Worm (Caenorhabditis elegans) whole organism, young adult: ENCODE measurements around the gene nspg-4.

Source experiments
- B0035.1 ChIP-seq: sonication (generic microtip); optimal IDR thresholded peaks from 2 replicates; lab custom pipeline; 2016; ENCODE audit warnings: missing genetic modification characterization, mild to moderate bottlenecking, missing compliant biosample characterization, missing genotype, missing genetic modification reagents
- C06A6.2 ChIP-seq: fragments of 200-800 bp; sonication (Bioruptor generic); conservative IDR thresholded peaks from 2 replicates; pipeline ENCODE4 v1.3.6; 2022; ENCODE audit warnings: missing genetic modification characterization, missing compliant biosample characterization
- F10E7.11 ChIP-seq: sonication (generic microtip); optimal IDR thresholded peaks from 2 replicates; lab custom pipeline; 2017; ENCODE audit warnings: mild to moderate bottlenecking, missing genetic modification characterization, moderate library complexity, missing compliant biosample characterization
- F22D6.2 ChIP-seq: sonication (generic microtip); optimal IDR thresholded peaks from 2 replicates; lab custom pipeline; 2016; ENCODE audit warnings: mild to moderate bottlenecking, missing genetic modification characterization, missing compliant biosample characterization
- F39B2.1 ChIP-seq: fragments of 200-800 bp; sonication (Bioruptor generic); IDR thresholded peaks from 2 replicates; pipeline ENCODE4 v1.3.6; 2022; ENCODE audit warnings: missing genetic modification reagents, missing genetic modification characterization, missing compliant biosample characterization
- F52B5.7 ChIP-seq: sonication (generic microtip); optimal IDR thresholded peaks from 2 replicates; lab custom pipeline; 2016; ENCODE audit warnings: mild to moderate bottlenecking, missing genetic modification characterization, missing compliant biosample characterization
- F57C9.4 ChIP-seq: sonication (generic microtip); optimal IDR thresholded peaks from 2 replicates; lab custom pipeline; 2017; ENCODE audit warnings: mild to moderate bottlenecking, missing genetic modification characterization, missing compliant biosample characterization
- T07F8.4 ChIP-seq: sonication (generic microtip); optimal IDR thresholded peaks from 2 replicates; lab custom pipeline; 2016; ENCODE audit warnings: mild to moderate bottlenecking, missing genetic modification characterization, moderate library complexity, missing compliant biosample characterization
- Y53G8AR.9 ChIP-seq: fragments of 200-800 bp; sonication (Bioruptor generic); conservative IDR thresholded peaks from 2 replicates; pipeline ENCODE4 v1.3.6; 2022; ENCODE audit warnings: missing genetic modification reagents, missing genetic modification characterization, missing compliant biosample characterization
- Y67H2A.10 ChIP-seq: fragments of 200-800 bp; sonication (Bioruptor generic); conservative IDR thresholded peaks from 2 replicates; pipeline ENCODE4 v1.3.6; 2022; ENCODE audit warnings: missing genetic modification reagents, missing genetic modification characterization, missing compliant biosample characterization
- Y79H2A.3 ChIP-seq: fragments of 200-800 bp; sonication (Bioruptor generic); conservative IDR thresholded peaks from 2 replicates; pipeline ENCODE4 v1.3.6; 2022; ENCODE audit warnings: missing genetic modification reagents, missing genetic modification characterization, missing compliant biosample characterization
- ZK185.1 ChIP-seq: sonication (generic microtip); optimal IDR thresholded peaks from 2 replicates; lab custom pipeline; 2016; ENCODE audit warnings: mild to moderate bottlenecking, missing genetic modification characterization, missing compliant biosample characterization; ENCODE audit not compliant: poor library complexity, severe bottlenecking
- akir-1 ChIP-seq: fragments of 200-800 bp; sonication (Bioruptor generic); optimal IDR thresholded peaks from 2 replicates; lab custom pipeline; 2018; ENCODE audit warnings: mild to moderate bottlenecking, missing genetic modification characterization, moderate library complexity, missing compliant biosample characterization
- aptf-2 ChIP-seq: fragments of 200-800 bp; sonication (Bioruptor generic); conservative IDR thresholded peaks from 2 replicates; pipeline ENCODE4 v1.3.6; 2022; ENCODE audit warnings: missing genetic modification reagents, missing genetic modification characterization, missing compliant biosample characterization
- athp-1 ChIP-seq: sonication (generic microtip); optimal IDR thresholded peaks from 2 replicates; lab custom pipeline; 2017; ENCODE audit warnings: mild to moderate bottlenecking, missing genetic modification characterization, missing compliant biosample characterization
- attf-3 ChIP-seq: fragments of 200-800 bp; sonication (Bioruptor generic); conservative IDR thresholded peaks from 2 replicates; pipeline ENCODE4 v1.3.6; 2022; ENCODE audit warnings: missing genetic modification reagents, missing genetic modification characterization, missing compliant biosample characterization
- attf-5 ChIP-seq: fragments of 200-800 bp; sonication (Bioruptor generic); optimal IDR thresholded peaks from 2 replicates; lab custom pipeline; 2018; ENCODE audit warnings: mild to moderate bottlenecking, missing genetic modification characterization, missing compliant biosample characterization
- ccch-3 ChIP-seq: fragments of 200-800 bp; sonication (Bioruptor generic); optimal IDR thresholded peaks from 2 replicates; lab custom pipeline; 2018; ENCODE audit warnings: mild to moderate bottlenecking, missing genetic modification characterization, missing compliant biosample characterization
- ceh-40 ChIP-seq: fragments of 200-800 bp; sonication (Bioruptor generic); IDR thresholded peaks from 2 replicates; pipeline ENCODE4 v1.3.6; 2022; ENCODE audit warnings: missing genetic modification characterization, missing compliant biosample characterization
- ceh-79 ChIP-seq: sonication (generic microtip); optimal IDR thresholded peaks from 2 replicates; lab custom pipeline; 2017; ENCODE audit warnings: mild to moderate bottlenecking, missing genetic modification characterization, missing compliant biosample characterization
- ceh-91 ChIP-seq: fragments of 200-800 bp; sonication (Bioruptor generic); IDR thresholded peaks from 2 replicates; pipeline ENCODE4 v1.3.6; 2022; ENCODE audit warnings: missing genetic modification reagents, missing genetic modification characterization, missing compliant biosample characterization
- ets-4 ChIP-seq: fragments of 200-800 bp; sonication (Bioruptor generic); optimal IDR thresholded peaks from 2 replicates; lab custom pipeline; 2018; ENCODE audit warnings: mild to moderate bottlenecking, missing genetic modification characterization, missing compliant biosample characterization
- gei-17 ChIP-seq: fragments of 200-800 bp; sonication (Bioruptor generic); optimal IDR thresholded peaks from 2 replicates; lab custom pipeline; 2018; ENCODE audit warnings: mild to moderate bottlenecking, missing genetic modification characterization, missing compliant biosample characterization
- hlh-12 ChIP-seq: sonication (generic microtip); optimal IDR thresholded peaks from 2 replicates; lab custom pipeline; 2016; ENCODE audit warnings: missing genetic modification characterization, missing compliant biosample characterization
- hmg-20 ChIP-seq: fragments of 200-800 bp; sonication (Bioruptor generic); IDR thresholded peaks from 2 replicates; pipeline ENCODE4 v1.3.6; 2022; ENCODE audit warnings: missing genetic modification reagents, missing genetic modification characterization, missing compliant biosample characterization
- hsf-1 ChIP-seq: fragments of 200-800 bp; sonication (Bioruptor generic); IDR thresholded peaks from 2 replicates; pipeline ENCODE4 v1.3.6; 2022; ENCODE audit warnings: missing genetic modification reagents, missing genetic modification characterization, missing compliant biosample characterization
- lag-1 ChIP-seq: fragments of 200-800 bp; sonication (Bioruptor generic); IDR thresholded peaks from 2 replicates; pipeline ENCODE4 v1.3.6; 2022; ENCODE audit warnings: missing genetic modification reagents, missing genetic modification characterization, missing compliant biosample characterization
- let-526 ChIP-seq: fragments of 200-800 bp; sonication (Bioruptor generic); IDR thresholded peaks from 2 replicates; pipeline ENCODE4 v1.3.6; 2022; ENCODE audit warnings: missing genetic modification reagents, missing genetic modification characterization, missing compliant biosample characterization
- lsl-1 ChIP-seq: fragments of 200-800 bp; sonication (Bioruptor generic); optimal IDR thresholded peaks from 2 replicates; lab custom pipeline; 2018; ENCODE audit warnings: mild to moderate bottlenecking, missing genetic modification characterization, moderate library complexity, missing compliant biosample characterization
- madf-10 ChIP-seq: sonication (generic microtip); optimal IDR thresholded peaks from 2 replicates; lab custom pipeline; 2016; ENCODE audit warnings: mild to moderate bottlenecking, missing genetic modification characterization, missing compliant biosample characterization
- mel-28 ChIP-seq: sonication (generic microtip); optimal IDR thresholded peaks from 2 replicates; lab custom pipeline; 2016; ENCODE audit warnings: borderline replicate concordance, mild to moderate bottlenecking, missing genetic modification characterization, missing compliant biosample characterization
- nfya-1 ChIP-seq: sonication (generic microtip); optimal IDR thresholded peaks from 2 replicates; lab custom pipeline; 2017; ENCODE audit warnings: antibody characterized with exemption, missing compliant biosample characterization, missing genetic modification characterization, borderline replicate concordance; ENCODE audit not compliant: insufficient read depth
- nhr-179 ChIP-seq: sonication (generic microtip); optimal IDR thresholded peaks from 2 replicates; lab custom pipeline; 2016; ENCODE audit warnings: mild to moderate bottlenecking, missing genetic modification characterization, missing compliant biosample characterization
- nhr-90 ChIP-seq: sonication (generic microtip); optimal IDR thresholded peaks from 2 replicates; lab custom pipeline; 2016; ENCODE audit warnings: missing genotype, mild to moderate bottlenecking, missing genetic modification characterization, missing compliant biosample characterization
- pbrm-1 ChIP-seq: fragments of 200-800 bp; sonication (Bioruptor generic); IDR thresholded peaks from 2 replicates; pipeline ENCODE4 v1.3.6; 2022; ENCODE audit warnings: missing genetic modification reagents, missing genetic modification characterization, missing compliant biosample characterization
- pha-4 ChIP-seq: fragments of 150-350 bp; sonication (generic microtip); optimal IDR thresholded peaks from 2 replicates; lab custom pipeline; 2014; ENCODE audit warnings: missing biosample characterization, missing genetic modification reagents, missing genetic modification characterization
- rcor-1 ChIP-seq: fragments of 200-800 bp; sonication (Bioruptor generic); IDR thresholded peaks from 2 replicates; pipeline ENCODE4 v1.3.6; 2022; ENCODE audit warnings: missing genetic modification reagents, missing genetic modification characterization, missing compliant biosample characterization
- rpc-1 ChIP-seq, 2 experiments: fragments of 150-350 bp in 1 of 2; sonication (generic microtip) in 1 of 2; optimal IDR thresholded peaks; 2 replicates each; lab custom pipeline; 2014 to 2018; ENCODE audit warnings: missing biosample characterization in 1 of 2, missing genetic modification characterization in 1 of 2, missing genetic modification reagents in 1 of 2, missing genotype in 1 of 2
- sea-2 ChIP-seq: fragments of 200-800 bp; sonication (Bioruptor generic); IDR thresholded peaks from 2 replicates; pipeline ENCODE4 v1.3.6; 2022; ENCODE audit warnings: missing genetic modification characterization, missing compliant biosample characterization
- snpc-1.3 ChIP-seq: sonication (generic microtip); optimal IDR thresholded peaks from 2 replicates; lab custom pipeline; 2017; ENCODE audit warnings: missing genetic modification characterization, mild to moderate bottlenecking, missing compliant biosample characterization, antibody characterized with exemption, moderate library complexity, missing genotype, missing genetic modification reagents; ENCODE audit not compliant: insufficient read depth
- snpc-3.4 ChIP-seq: sonication (generic microtip); optimal IDR thresholded peaks from 2 replicates; lab custom pipeline; 2017; ENCODE audit warnings: missing genetic modification characterization, mild to moderate bottlenecking, missing compliant biosample characterization, antibody characterized with exemption, moderate library complexity, missing genotype, missing genetic modification reagents
- tbx-9 ChIP-seq: sonication (generic microtip); optimal IDR thresholded peaks from 2 replicates; lab custom pipeline; 2016; ENCODE audit warnings: borderline replicate concordance, missing genetic modification characterization, inconsistent platforms, missing compliant biosample characterization
- unc-62 ChIP-seq: fragments of 150-350 bp; optimal IDR thresholded peaks from 2 replicates; lab custom pipeline; 2014; ENCODE audit warnings: missing biosample characterization, missing genetic modification reagents, missing genetic modification characterization
- ztf-18 ChIP-seq: sonication (generic microtip); optimal IDR thresholded peaks from 2 replicates; lab custom pipeline; 2016; ENCODE audit warnings: missing genotype, mild to moderate bottlenecking, missing genetic modification characterization, missing compliant biosample characterization
- ztf-22 ChIP-seq: fragments of 200-800 bp; sonication (Bioruptor generic); optimal IDR thresholded peaks from 2 replicates; lab custom pipeline; 2018; ENCODE audit warnings: mild to moderate bottlenecking, missing genetic modification characterization, moderate library complexity, missing compliant biosample characterization
- ztf-25 ChIP-seq: fragments of 200-800 bp; sonication (Bioruptor generic); IDR thresholded peaks from 2 replicates; pipeline ENCODE4 v1.3.6; 2022; ENCODE audit warnings: missing genetic modification reagents, missing genetic modification characterization, missing compliant biosample characterization
- ztf-26 ChIP-seq: sonication (generic microtip); optimal IDR thresholded peaks from 2 replicates; lab custom pipeline; 2017; ENCODE audit warnings: missing genetic modification characterization, missing compliant biosample characterization
- ztf-6 ChIP-seq: fragments of 200-800 bp; sonication (Bioruptor generic); IDR thresholded peaks from 2 replicates; pipeline ENCODE4 v1.3.6; 2022; ENCODE audit warnings: missing genetic modification reagents, missing genetic modification characterization, missing compliant biosample characterization

Gene nspg-4

ce11 chrX:3371264-3371663, 21.1 kb upstream of the nspg-4 start (continued):
- TF ChIP-seq madf-10 (tag; lab: Kevin White, UChicago) (peak; percentile 79), F22D6.2 (tag; lab: Kevin White, UChicago) (no peak), athp-1 (peak; percentile 55), rpc-1 (optimal IDR thresholded peaks at IDR 0.05; lab: Kevin White, UChicago) (peak; percentile 94), rpc-1 (tag; optimal IDR thresholded peaks at IDR 0.05; lab: Kevin White, UChicago) (peak; percentile 91), ztf-26 (tag; lab: Kevin White, UChicago) (peak; percentile 51), lag-1 (no peak), sea-2 (GFP tag; lab: Robert Waterston, UW) (no peak), pbrm-1 (GFP tag; lab: Robert Waterston, UW) (peak; percentile 80), attf-3 (no peak; the same call in 1 of the 2 replicates), ztf-18 (tag; lab: Kevin White, UChicago) (peak; percentile 65), B0035.1 (tag; lab: Kevin White, UChicago) (peak; percentile 47), hsf-1 (no peak), F10E7.11 (tag; lab: Kevin White, UChicago) (no peak), ceh-40 (GFP tag; lab: Robert Waterston, UW) (peak; percentile 81; the same call in 1 of the 2 replicates), aptf-2 (GFP tag; lab: Robert Waterston, UW) (no peak), ceh-91 (GFP tag; lab: Robert Waterston, UW) (no peak), tbx-9 (no peak), gei-17 (GFP tag; lab: Kevin White, UChicago) (peak; percentile 60), pha-4 (tag; lab: Kevin White, UChicago) (no peak), T07F8.4 (peak; percentile 75), rcor-1 (GFP tag; lab: Robert Waterston, UW) (peak; percentile 75), ztf-6 (0 out of 2 replicates have a peak, but pooled peaks have one; percentile 78), Y79H2A.3 (GFP tag; lab: Robert Waterston, UW) (no peak), unc-62 (no peak), ZK185.1 (tag; lab: Kevin White, UChicago) (peak; percentile 83), ceh-79 (tag; lab: Kevin White, UChicago) (peak; percentile 35), Y67H2A.10 (GFP tag; lab: Robert Waterston, UW) (peak; percentile 65), Y53G8AR.9 (GFP tag; lab: Robert Waterston, UW) (peak; percentile 39; the same call in 1 of the 2 replicates), akir-1 (GFP tag; lab: Kevin White, UChicago) (peak; percentile 36), snpc-3.4 (tag; lab: Kevin White, UChicago) (peak; percentile 86), nhr-179 (tag; lab: Kevin White, UChicago) (peak; percentile 20), ets-4 (GFP tag; lab: Kevin White, UChicago) (peak; percentile 57), nfya-1 (no peak), F52B5.7 (tag; lab: Kevin White, UChicago) (peak; percentile 75), ztf-25 (GFP tag; lab: Robert Waterston, UW) (peak; percentile 96), let-526 (no peak), ccch-3 (GFP tag; lab: Kevin White, UChicago) (no peak), hlh-12 (tag; lab: Kevin White, UChicago) (peak; percentile 7), snpc-1.3 (tag; lab: Kevin White, UChicago) (peak; percentile 62), F57C9.4 (no peak), mel-28 (no peak), hmg-20 (GFP tag; lab: Robert Waterston, UW) (peak; percentile 85), nhr-90 (tag; lab: Kevin White, UChicago) (peak; percentile 78), C06A6.2 (GFP tag; lab: Robert Waterston, UW) (0 out of 2 replicates have a peak, but pooled peaks have one; percentile 33), lsl-1 (GFP tag; lab: Kevin White, UChicago) (no peak), attf-5 (GFP tag; lab: Kevin White, UChicago) (peak; percentile 42), F39B2.1 (GFP tag; lab: Robert Waterston, UW) (no peak), ztf-22 (peak; percentile 38)
